Fruit fly (Drosophila melanogaster): ENCODE measurements around the gene CG6428.

CG6428 gene

DNA sequence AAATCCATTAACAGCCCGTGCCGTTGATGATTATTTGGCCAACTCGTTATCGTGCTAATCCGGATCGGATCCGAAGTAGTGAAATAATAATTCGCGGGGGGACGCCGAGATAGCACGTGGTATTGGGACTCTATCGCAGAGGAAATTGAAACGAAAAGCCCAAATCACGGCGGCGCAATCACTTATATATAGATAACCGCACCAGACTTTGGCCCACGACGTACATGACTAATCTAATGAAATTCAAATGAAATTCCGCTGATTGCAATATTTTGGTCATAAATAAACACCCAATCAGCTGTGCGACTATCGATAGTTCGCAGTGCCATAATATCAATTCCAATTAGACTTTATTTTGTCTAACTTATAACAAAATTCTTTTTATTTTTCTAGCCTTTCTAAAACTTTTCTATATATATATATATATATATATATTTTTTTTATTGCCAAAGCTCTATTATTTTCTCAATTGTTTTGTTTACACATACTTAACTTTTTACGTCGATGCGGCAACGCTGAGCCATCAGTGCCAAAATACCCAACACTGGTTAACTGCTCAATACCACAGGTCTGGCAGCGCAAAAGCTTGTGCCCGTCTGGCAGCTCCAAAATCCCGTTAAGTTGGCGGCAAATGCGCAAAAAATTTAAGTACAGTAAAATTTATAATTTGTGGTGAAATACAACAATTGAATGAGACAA, at the start of gene CG6428:
Gene CG6428, minus strand, starts transcription at position 310 of the 699 bp plus-strand sequence.
- TF ChIP-seq CG11456 (GFP tag; IDR thresholded peaks at IDR 0.05), result peak; percentile 59; the same call in 1 of the 3 replicates
- no peak for TF ChIP-seq CG12219 (GFP tag; optimal IDR thresholded peaks at IDR 0.05)
- no peak for TF ChIP-seq CG2199 (GFP tag; IDR thresholded peaks at IDR 0.05)
- TF ChIP-seq odd (GFP tag; optimal IDR thresholded peaks at IDR 0.05), result no peak
- TF ChIP-seq sima (GFP tag; optimal IDR thresholded peaks at IDR 0.05), result no peak
- peak; percentile 56; the same call in 2 of the 3 replicates for TF ChIP-seq HLH4C (GFP tag; IDR thresholded peaks at IDR 0.05; ENCODE audit: partially characterized antibody)
- TF ChIP-seq Eip74EF (GFP tag; optimal IDR thresholded peaks at IDR 0.05), result no peak
- TF ChIP-seq CG43689 (GFP tag; IDR thresholded peaks at IDR 0.05), result no peak
- TF ChIP-seq CG4328 (GFP tag; optimal IDR thresholded peaks at IDR 0.05), result peak; percentile 33
- TF ChIP-seq CG11696 (GFP tag; IDR thresholded peaks at IDR 0.05), result no peak
- peak; percentile 26 for TF ChIP-seq CG18262 (tag; optimal IDR thresholded peaks at IDR 0.05)
- TF ChIP-seq CG13424 (tag; optimal IDR thresholded peaks at IDR 0.05), result peak; percentile 44
- peak; percentile 67; the same call in 1 of the 2 replicates for TF ChIP-seq sob (GFP tag; IDR thresholded peaks at IDR 0.05)
- no peak for TF ChIP-seq Dip2 (GFP tag; IDR thresholded peaks at IDR 0.05)
- no peak for TF ChIP-seq seq (GFP tag; IDR thresholded peaks at IDR 0.05)
- TF ChIP-seq gem (tag; optimal IDR thresholded peaks at IDR 0.05), result no peak
- TF ChIP-seq CG13287 (GFP tag; IDR thresholded peaks at IDR 0.05; ENCODE audit: partially characterized antibody), result peak; percentile 82
- TF ChIP-seq CG8281 (tag; optimal IDR thresholded peaks at IDR 0.05), result no peak
- no peak for TF ChIP-seq sr (GFP tag; IDR thresholded peaks at IDR 0.05)
- TF ChIP-seq CG8924 (tag; optimal IDR thresholded peaks at IDR 0.05), result peak; percentile 42
- no peak for TF ChIP-seq CG11398 (GFP tag; optimal IDR thresholded peaks at IDR 0.05)
- TF ChIP-seq Neu2 (GFP tag; optimal IDR thresholded peaks at IDR 0.05; ENCODE audit: borderline replicate concordance), result no peak
- TF ChIP-seq ac (GFP tag; optimal IDR thresholded peaks at IDR 0.05), result no peak
- TF ChIP-seq Hr39 (optimal IDR thresholded peaks at IDR 0.05), result no peak
- 0 out of 3 replicates have a peak, but pooled peaks have one; percentile 29 for TF ChIP-seq Aef1 (GFP tag; IDR thresholded peaks at IDR 0.05)
- peak; percentile 44 for TF ChIP-seq lilli (GFP tag; optimal IDR thresholded peaks at IDR 0.05)
- TF ChIP-seq CG11560 (tag; IDR thresholded peaks at IDR 0.05), result 0 out of 3 replicates have a peak, but pooled peaks have one; percentile 13
- no peak for TF ChIP-seq CG6654 (GFP tag; optimal IDR thresholded peaks at IDR 0.05)
- peak; percentile 19 for TF ChIP-seq dmrt11E (tag; optimal IDR thresholded peaks at IDR 0.05)
- no peak for TF ChIP-seq corto (GFP tag; optimal IDR thresholded peaks at IDR 0.05)
- TF ChIP-seq CG6175 (GFP tag; IDR thresholded peaks at IDR 0.05), result no peak
- peak; percentile 12 for TF ChIP-seq CG12744 (GFP tag; optimal IDR thresholded peaks at IDR 0.05)
- TF ChIP-seq chinmo (GFP tag; IDR thresholded peaks at IDR 0.05; ENCODE audit: partially characterized antibody), result no peak
- TF ChIP-seq C15 (GFP tag; IDR thresholded peaks at IDR 0.05), result no peak
- no peak for TF ChIP-seq CG8765 (GFP tag; IDR thresholded peaks at IDR 0.05)
- peak; percentile 28 for TF ChIP-seq Hand (GFP tag; optimal IDR thresholded peaks at IDR 0.05)
- TF ChIP-seq HLHmδ (GFP tag; optimal IDR thresholded peaks at IDR 0.05), result no peak
- no peak for TF ChIP-seq CkIIα-i1 (GFP tag; IDR thresholded peaks at IDR 0.05)
- TF ChIP-seq luna (GFP tag; optimal IDR thresholded peaks at IDR 0.05), result no peak
- TF ChIP-seq klu (GFP tag; IDR thresholded peaks at IDR 0.05), result no peak
- no peak for TF ChIP-seq CG7786 (GFP tag; optimal IDR thresholded peaks at IDR 0.05)
- TF ChIP-seq sd (tag; optimal IDR thresholded peaks at IDR 0.05), result peak; percentile 93
- no peak for TF ChIP-seq sqz (GFP tag; optimal IDR thresholded peaks at IDR 0.05)
- TF ChIP-seq ap (GFP tag; IDR thresholded peaks at IDR 0.05), result no peak
- TF ChIP-seq h (optimal IDR thresholded peaks at IDR 0.05), result no peak
- peak; percentile 2 for TF ChIP-seq CG8089 (GFP tag; optimal IDR thresholded peaks at IDR 0.05)
- peak; percentile 50 for TF ChIP-seq Xrp1 (GFP tag; IDR thresholded peaks at IDR 0.05)
- peak; percentile 55 for TF ChIP-seq mirr (GFP tag; optimal IDR thresholded peaks at IDR 0.05)
- no peak for TF ChIP-seq CG9876 (GFP tag; optimal IDR thresholded peaks at IDR 0.05)
- TF ChIP-seq CG12391 (tag; optimal IDR thresholded peaks at IDR 0.05), result peak; percentile 61
- no peak for TF ChIP-seq aop (GFP tag; IDR thresholded peaks at IDR 0.05)
